Fruit fly (Drosophila melanogaster) whole organism, embryonic: ENCODE results near the gene CG33543.
A peak's percentile ranks its signal among the peaks of the same experiment; 100 is the strongest.

Experiments used
- CG11456 ChIP-seq: fragments of 200-800 bp; sonication (Bioruptor generic); IDR thresholded peaks from 3 replicates; pipeline ENCODE4 v1.3.6; 2022; ENCODE audit warnings: missing biosample characterization, missing genetic modification characterization
- CG12219 ChIP-seq: fragments of 200-800 bp; sonication (Bioruptor generic); optimal IDR thresholded peaks from 3 replicates; lab custom pipeline; 2018; ENCODE audit warnings: missing biosample characterization, mild to moderate bottlenecking, missing genetic modification characterization
- CG12391 ChIP-seq: fragments of 200-800 bp; sonication (Bioruptor generic); optimal IDR thresholded peaks from 3 replicates; lab custom pipeline; 2018; ENCODE audit warnings: missing biosample characterization, mild to moderate bottlenecking, missing genetic modification characterization, moderate library complexity
- CG15269 ChIP-seq: fragments of 200-800 bp; sonication (Bioruptor generic); optimal IDR thresholded peaks from 2 replicates; lab custom pipeline; 2018; ENCODE audit warnings: missing biosample characterization, mild to moderate bottlenecking, missing genetic modification characterization, moderate library complexity
- CG1832 ChIP-seq: fragments of 200-800 bp; sonication (Bioruptor generic); optimal IDR thresholded peaks from 2 replicates; lab custom pipeline; 2017; ENCODE audit warnings: missing biosample characterization, mild to moderate bottlenecking, missing genetic modification characterization, inconsistent platforms
- CG2678 ChIP-seq: fragments of 200-800 bp; sonication (Bioruptor generic); optimal IDR thresholded peaks from 3 replicates; lab custom pipeline; 2019; ENCODE audit warnings: missing biosample characterization, mild to moderate bottlenecking, missing genetic modification characterization, moderate library complexity
- CG33213 ChIP-seq: fragments of 200-800 bp; sonication (Bioruptor generic); optimal IDR thresholded peaks from 3 replicates; lab custom pipeline; 2016; ENCODE audit warnings: missing biosample characterization, missing genetic modification characterization
- CG34224 ChIP-seq: fragments of 200-800 bp; sonication (Bioruptor generic); IDR thresholded peaks from 3 replicates; pipeline ENCODE4 v1.3.6; 2022; ENCODE audit warnings: missing biosample characterization, missing genetic modification characterization; ENCODE audit not compliant: partially characterized antibody
- CG4360 ChIP-seq: fragments of 200-800 bp; sonication (Bioruptor generic); IDR thresholded peaks from 2 replicates; pipeline ENCODE4 v1.3.6; 2022; ENCODE audit warnings: missing biosample characterization, missing genetic modification characterization
- CG7556 ChIP-seq: fragments of 200-800 bp; sonication (Bioruptor generic); optimal IDR thresholded peaks from 2 replicates; lab custom pipeline; 2017; ENCODE audit warnings: missing biosample characterization, mild to moderate bottlenecking, missing genetic modification characterization
- CG9797 ChIP-seq: fragments of 200-800 bp; sonication (Bioruptor generic); optimal IDR thresholded peaks from 3 replicates; lab custom pipeline; 2018; ENCODE audit warnings: missing biosample characterization, mild to moderate bottlenecking, missing genetic modification characterization
- Camta ChIP-seq: fragments of 200-800 bp; sonication (Bioruptor generic); optimal IDR thresholded peaks from 2 replicates; lab custom pipeline; 2016; ENCODE audit warnings: missing biosample characterization, missing genetic modification characterization
- CkIIα-i1 ChIP-seq: fragments of 200-800 bp; sonication (Bioruptor generic); IDR thresholded peaks from 2 replicates; pipeline ENCODE4 v1.3.6; 2022; ENCODE audit warnings: missing biosample characterization, missing genetic modification characterization
- Dip3 ChIP-seq: fragments of 200-800 bp; sonication (Bioruptor generic); optimal IDR thresholded peaks from 3 replicates; lab custom pipeline; 2016; ENCODE audit warnings: missing biosample characterization, missing genetic modification characterization
- E2f1 ChIP-seq: fragments of 200-800 bp; sonication (Bioruptor generic); IDR thresholded peaks from 2 replicates; pipeline ENCODE4 v1.3.6; 2022; ENCODE audit warnings: missing biosample characterization, missing genetic modification characterization
- Ets65A ChIP-seq: fragments of 200-800 bp; sonication (Bioruptor generic); peaks from one replicate; lab custom pipeline; 2016; ENCODE audit warnings: missing biosample characterization, missing genetic modification characterization
- Hr51 ChIP-seq, 2 experiments: fragments of 200-800 bp; sonication (Bioruptor generic); optimal IDR thresholded peaks; 2 replicates in 1 of 2; 3 replicates in 1 of 2; lab custom pipeline; 2016 to 2018; ENCODE audit warnings: missing biosample characterization in 2 of 2, missing genetic modification characterization in 2 of 2, mild to moderate bottlenecking in 1 of 2, moderate library complexity in 1 of 2
- Neu2 ChIP-seq: fragments of 200-800 bp; sonication (Bioruptor generic); optimal IDR thresholded peaks from 3 replicates; lab custom pipeline; 2016; ENCODE audit warnings: missing biosample characterization, missing genetic modification characterization, borderline replicate concordance
- Rx ChIP-seq: fragments of 200-800 bp; sonication (Bioruptor generic); IDR thresholded peaks from 2 replicates; pipeline ENCODE4 v1.3.6; 2022; ENCODE audit warnings: missing biosample characterization, missing genetic modification characterization
- Scr ChIP-seq: fragments of 200-800 bp; sonication (Bioruptor generic); IDR thresholded peaks from 2 replicates; pipeline ENCODE4 v1.3.6; 2022; ENCODE audit warnings: missing biosample characterization, missing genetic modification characterization; ENCODE audit not compliant: partially characterized antibody
- Side ChIP-seq: fragments of 200-800 bp; sonication (Bioruptor generic); optimal IDR thresholded peaks from 2 replicates; lab custom pipeline; 2016; ENCODE audit warnings: missing biosample characterization, missing genetic modification characterization
- Six4 ChIP-seq: fragments of 200-800 bp; sonication (Bioruptor generic); optimal IDR thresholded peaks from 2 replicates; lab custom pipeline; 2016; ENCODE audit warnings: missing biosample characterization, missing genetic modification characterization
- Ssrp ChIP-seq: fragments of 200-800 bp; sonication (Bioruptor generic); optimal IDR thresholded peaks from 2 replicates; lab custom pipeline; 2018; ENCODE audit warnings: missing biosample characterization, mild to moderate bottlenecking, missing genetic modification characterization, moderate library complexity
- Trl ChIP-seq, 3 experiments: fragments of >200 bp in 2 of 3; fragments of 200-800 bp in 1 of 3; sonication (Bioruptor generic) in 1 of 3; optimal IDR thresholded peaks; 2 replicates in 1 of 3; 3 replicates in 2 of 3; lab custom pipeline; 2016 to 2017; ENCODE audit warnings: missing biosample characterization in 1 of 3, missing genetic modification characterization in 1 of 3
- ac ChIP-seq: fragments of 200-800 bp; sonication (Bioruptor generic); optimal IDR thresholded peaks from 3 replicates; lab custom pipeline; 2017; ENCODE audit warnings: missing biosample characterization, mild to moderate bottlenecking, missing genetic modification characterization
- amos ChIP-seq: fragments of 200-800 bp; sonication (Bioruptor generic); IDR thresholded peaks from 2 replicates; pipeline ENCODE4 v1.3.6; 2022; ENCODE audit warnings: missing biosample characterization, missing genetic modification characterization; ENCODE audit not compliant: partially characterized antibody
- ara ChIP-seq: fragments of 200-800 bp; sonication (Bioruptor generic); IDR thresholded peaks from 2 replicates; pipeline ENCODE4 v1.3.6; 2022; ENCODE audit warnings: missing biosample characterization, missing genetic modification characterization
- bigmax ChIP-seq: fragments of 200-800 bp; sonication (Bioruptor generic); optimal IDR thresholded peaks from 2 replicates; lab custom pipeline; 2018; ENCODE audit warnings: missing biosample characterization, mild to moderate bottlenecking, missing genetic modification characterization
- chinmo ChIP-seq: fragments of 200-800 bp; sonication (Bioruptor generic); IDR thresholded peaks from 4 replicates; pipeline ENCODE4 v1.3.6; 2022; ENCODE audit warnings: missing biosample characterization, missing genetic modification characterization; ENCODE audit not compliant: partially characterized antibody
- chn ChIP-seq: fragments of 200-800 bp; sonication (Bioruptor generic); optimal IDR thresholded peaks from 2 replicates; lab custom pipeline; 2016; ENCODE audit warnings: missing biosample characterization, missing genetic modification characterization
- ci ChIP-seq: fragments of 200-800 bp; sonication (Bioruptor generic); IDR thresholded peaks from 3 replicates; pipeline ENCODE4 v1.3.6; 2022; ENCODE audit warnings: missing biosample characterization, missing genetic modification characterization
- disco-r ChIP-seq: fragments of 200-800 bp; sonication (Bioruptor generic); optimal IDR thresholded peaks from 2 replicates; lab custom pipeline; 2016; ENCODE audit warnings: missing biosample characterization, missing genetic modification characterization
- dpn ChIP-seq, 2 experiments: fragments of 200-800 bp; sonication (Bioruptor generic); optimal IDR thresholded peaks; 3 replicates each; lab custom pipeline; 2016; ENCODE audit warnings: missing biosample characterization in 2 of 2, missing genetic modification characterization in 2 of 2
- en ChIP-seq: fragments of 200-800 bp; sonication (Bioruptor generic); optimal IDR thresholded peaks from 2 replicates; lab custom pipeline; 2016; ENCODE audit warnings: missing biosample characterization, missing genetic modification characterization
- gcm2 ChIP-seq: fragments of 200-800 bp; sonication (Bioruptor generic); optimal IDR thresholded peaks from 2 replicates; lab custom pipeline; 2016; ENCODE audit warnings: missing biosample characterization, missing genetic modification characterization
- gfzf ChIP-seq: fragments of 200-800 bp; sonication (Bioruptor generic); optimal IDR thresholded peaks from 2 replicates; lab custom pipeline; 2016; ENCODE audit warnings: missing biosample characterization, mild to moderate bottlenecking, missing genetic modification characterization, moderate library complexity
- hbn ChIP-seq: fragments of 200-800 bp; sonication (Bioruptor generic); IDR thresholded peaks from 2 replicates; pipeline ENCODE4 v1.3.6; 2022; ENCODE audit warnings: missing biosample characterization, missing genetic modification characterization; ENCODE audit not compliant: partially characterized antibody
- ind ChIP-seq: fragments of 200-800 bp; sonication (Bioruptor generic); optimal IDR thresholded peaks from 3 replicates; lab custom pipeline; 2016; ENCODE audit warnings: missing biosample characterization, missing genetic modification characterization
- jumu ChIP-seq: fragments of 200-800 bp; sonication (Bioruptor generic); optimal IDR thresholded peaks from 3 replicates; lab custom pipeline; 2016; ENCODE audit warnings: missing biosample characterization, missing genetic modification characterization
- phol ChIP-seq: fragments of 200-800 bp; sonication (Bioruptor generic); optimal IDR thresholded peaks from 3 replicates; lab custom pipeline; 2018; ENCODE audit warnings: missing biosample characterization, mild to moderate bottlenecking, missing genetic modification characterization, moderate library complexity
- pita ChIP-seq: fragments of 200-800 bp; sonication (Bioruptor generic); optimal IDR thresholded peaks from 2 replicates; lab custom pipeline; 2017; ENCODE audit warnings: missing biosample characterization, mild to moderate bottlenecking, missing genetic modification characterization
- psq ChIP-seq: fragments of 200-800 bp; sonication (Bioruptor generic); optimal IDR thresholded peaks from 2 replicates; lab custom pipeline; 2017; ENCODE audit warnings: missing biosample characterization, missing genetic modification characterization
- slp2 ChIP-seq: fragments of 200-800 bp; sonication (Bioruptor generic); optimal IDR thresholded peaks from 2 replicates; lab custom pipeline; 2016; ENCODE audit warnings: missing biosample characterization, missing genetic modification characterization
- so ChIP-seq: fragments of 200-800 bp; sonication (Bioruptor generic); IDR thresholded peaks from 3 replicates; pipeline ENCODE4 v1.3.6; 2022; ENCODE audit warnings: missing biosample characterization, missing genetic modification characterization
- sr ChIP-seq: fragments of 200-800 bp; sonication (Bioruptor generic); IDR thresholded peaks from 3 replicates; pipeline ENCODE4 v1.3.6; 2022; ENCODE audit warnings: missing biosample characterization, missing genetic modification characterization
- tin ChIP-seq: fragments of 200-800 bp; sonication (Bioruptor generic); optimal IDR thresholded peaks from 3 replicates; lab custom pipeline; 2016; ENCODE audit warnings: missing biosample characterization, missing genetic modification characterization
- unpg ChIP-seq: fragments of 200-800 bp; sonication (Bioruptor generic); optimal IDR thresholded peaks from 3 replicates; lab custom pipeline; 2018; ENCODE audit warnings: missing biosample characterization, mild to moderate bottlenecking, missing genetic modification characterization, moderate library complexity
- usp ChIP-seq: fragments of >200 bp; optimal IDR thresholded peaks from 2 replicates; lab custom pipeline; 2017; ENCODE audit warnings: missing biosample characterization, missing genetic modification characterization
- wor ChIP-seq: fragments of 200-800 bp; sonication (Bioruptor generic); IDR thresholded peaks from 2 replicates; pipeline ENCODE4 v1.3.6; 2022; ENCODE audit warnings: missing biosample characterization, missing genetic modification characterization
- zen ChIP-seq: fragments of 200-800 bp; sonication (Bioruptor generic); optimal IDR thresholded peaks from 3 replicates; lab custom pipeline; 2018; ENCODE audit warnings: missing biosample characterization, mild to moderate bottlenecking, missing genetic modification characterization, moderate library complexity

The CG33543 gene

DNA sequence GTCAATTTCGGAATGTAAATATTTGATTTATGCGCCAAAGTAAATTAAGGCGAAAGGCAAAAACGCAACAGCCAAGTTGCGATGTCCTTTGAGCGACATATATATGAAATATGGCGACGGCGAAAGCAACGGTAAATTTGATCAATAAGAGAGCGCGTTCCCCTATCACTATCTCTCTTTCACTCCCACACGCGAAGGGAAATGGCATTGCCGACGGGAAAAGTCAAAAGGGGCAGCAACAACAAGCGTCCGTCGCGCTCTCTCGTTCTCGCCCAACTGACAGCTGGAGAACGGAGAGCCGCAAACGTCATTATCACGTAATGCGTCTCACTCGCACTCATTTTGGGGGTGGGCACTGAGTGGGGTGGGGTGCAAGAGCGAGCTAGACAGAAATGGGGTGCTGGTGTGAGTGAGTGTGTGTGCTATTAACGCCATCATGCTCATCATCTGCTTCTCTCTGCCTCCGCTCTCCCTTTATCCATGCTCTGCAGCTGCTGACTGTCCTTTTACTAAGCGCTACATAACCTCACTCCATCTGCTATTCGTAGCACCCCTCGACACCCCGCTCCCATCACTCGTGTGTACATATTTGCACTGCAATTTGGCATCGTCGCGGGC lies 35.7 kb downstream of the CG33543 start, which contains the start of gene erm (continued):
- TF ChIP-seq CkIIα-i1 (GFP tag; lab: Robert Waterston, UW) (no peak), Scr (no peak), gcm2 (no peak), wor (no peak), Hr51 (GFP tag; optimal IDR thresholded peaks at IDR 0.05; lab: Kevin White, UChicago) (no peak), Ssrp (tag; lab: Kevin White, UChicago) (no peak), amos (no peak), Rx (GFP tag; lab: Robert Waterston, UW) (no peak), CG2678 (no peak), Camta (GFP tag; lab: Kevin White, UChicago) (no peak), Trl (optimal IDR thresholded peaks at IDR 0.05; lab: Kevin White, UChicago) (peak; percentile 27 to 76), Trl (GFP tag; optimal IDR thresholded peaks at IDR 0.05; lab: Kevin White, UChicago) (peak; percentile 57), sr (GFP tag; lab: Robert Waterston, UW) (peak; percentile 60; the same call in 2 of the 3 replicates), hbn (no peak), tin (no peak), slp2 (GFP tag; lab: Kevin White, UChicago) (no peak), Dip3 (GFP tag; lab: Kevin White, UChicago) (no peak), ind (GFP tag; lab: Kevin White, UChicago) (no peak), E2f1 (GFP tag; lab: Robert Waterston, UW) (no peak), ac (peak; percentile 19), usp (GFP tag; lab: Kevin White, UChicago) (no peak), CG9797 (GFP tag; lab: Kevin White, UChicago) (no peak), CG12391 (no peak), chn (GFP tag; lab: Kevin White, UChicago) (no peak), ara (no peak), Six4 (GFP tag; lab: Kevin White, UChicago) (no peak), zen (tag; lab: Kevin White, UChicago) (peak; percentile 57), jumu (GFP tag; lab: Kevin White, UChicago) (no peak), Neu2 (no peak), Side (GFP tag; lab: Kevin White, UChicago) (no peak), CG1832 (peak; percentile 98), dpn (GFP tag; optimal IDR thresholded peaks at IDR 0.05; lab: Kevin White, UChicago) (no peak), psq (no peak), CG15269 (tag; lab: Kevin White, UChicago) (no peak), gfzf (GFP tag; lab: Kevin White, UChicago) (no peak), ci (GFP tag; lab: Robert Waterston, UW) (0 out of 3 replicates have a peak, but pooled peaks have one; percentile 16), phol (tag; lab: Kevin White, UChicago) (peak; percentile 61), en (GFP tag; lab: Kevin White, UChicago) (no peak), CG7556 (GFP tag; lab: Kevin White, UChicago) (no peak), chinmo (GFP tag; lab: Robert Waterston, UW) (0 out of 4 replicates have a peak, but pooled peaks have one; percentile 59), unpg (GFP tag; lab: Kevin White, UChicago) (no peak), disco-r (no peak), CG34224 (GFP tag; lab: Robert Waterston, UW) (no peak), CG33213 (GFP tag; lab: Kevin White, UChicago) (no peak), CG4360 (GFP tag; lab: Robert Waterston, UW) (peak; percentile 98), Ets65A (GFP tag; lab: Kevin White, UChicago) (peak; percentile 9), CG11456 (GFP tag; lab: Robert Waterston, UW) (no peak), so (GFP tag; lab: Robert Waterston, UW) (no peak), bigmax (GFP tag; lab: Kevin White, UChicago) (peak; percentile 84), CG12219 (no peak), pita (GFP tag; lab: Kevin White, UChicago) (no peak)
